Worm (Caenorhabditis elegans): ENCODE measurements around the gene fipr-8.

DNA sequence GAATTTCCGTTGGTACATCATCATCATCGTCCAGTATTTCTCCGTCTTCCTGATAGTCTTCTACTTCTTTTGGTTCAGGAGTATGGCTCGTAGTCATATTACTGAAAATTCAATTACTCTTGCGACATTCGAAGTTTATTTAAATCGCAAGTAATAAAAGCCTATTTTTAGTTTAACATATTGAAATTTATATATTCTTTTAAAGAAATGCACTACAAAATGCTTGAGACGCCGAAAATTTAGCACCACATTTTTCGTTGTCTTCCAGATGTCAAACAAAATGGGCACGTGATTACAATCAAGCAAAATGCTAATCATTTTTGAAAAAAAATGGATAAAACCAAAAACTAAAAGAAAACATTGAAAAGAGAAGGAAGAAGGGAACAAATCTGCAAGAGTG lies 27.7 kb downstream of the fipr-8 start, which contains the start of gene zhit-3:
- no peak for TF ChIP-seq unc-42 (tag; optimal IDR thresholded peaks at IDR 0.05)
- TF ChIP-seq tbx-7 (tag; optimal IDR thresholded peaks at IDR 0.05): no peak
- no peak for TF ChIP-seq pha-4 (tag; optimal IDR thresholded peaks at IDR 0.05)
- no peak for TF ChIP-seq ama-1 (optimal IDR thresholded peaks at IDR 0.05)
- no peak for TF ChIP-seq rnt-1 (tag; optimal IDR thresholded peaks at IDR 0.05)
- TF ChIP-seq F13H6.1 (tag; optimal IDR thresholded peaks at IDR 0.05): no peak
- TF ChIP-seq eyg-1 (tag; optimal IDR thresholded peaks at IDR 0.05): no peak
- no peak for TF ChIP-seq elt-4 (tag; optimal IDR thresholded peaks at IDR 0.05)
- TF ChIP-seq Y22D7AL.16 (tag; optimal IDR thresholded peaks at IDR 0.05): no peak
- no peak for TF ChIP-seq nfya-1 (tag; optimal IDR thresholded peaks at IDR 0.05)
- no peak for TF ChIP-seq syd-9 (tag; optimal IDR thresholded peaks at IDR 0.05)
- TF ChIP-seq ceh-14 (tag; optimal IDR thresholded peaks at IDR 0.05): no peak
- no peak for TF ChIP-seq ets-4 (tag; optimal IDR thresholded peaks at IDR 0.05)
